Fruit fly (Drosophila melanogaster) whole organism, adult: ENCODE results near the gene Dhc62B.

Source experiments
- CG12768 ChIP-seq: fragments of 200-800 bp; sonication (Bioruptor generic); optimal IDR thresholded peaks from 2 replicates; lab custom pipeline; 2017; ENCODE audit warnings: missing biosample characterization, missing genetic modification characterization, mild to moderate bottlenecking, moderate library complexity, missing genetic modification reagents
- CG1620 ChIP-seq: fragments of 200-800 bp; sonication (Bioruptor generic); optimal IDR thresholded peaks from 2 replicates; lab custom pipeline; 2016; ENCODE audit warnings: missing biosample characterization, missing genetic modification characterization
- CG33017 ChIP-seq: fragments of 200-800 bp; sonication (Bioruptor generic); optimal IDR thresholded peaks from 2 replicates; lab custom pipeline; 2018; ENCODE audit warnings: missing biosample characterization, mild to moderate bottlenecking, missing genetic modification characterization, moderate library complexity
- CG5204 ChIP-seq: fragments of 200-800 bp; sonication (Bioruptor generic); optimal IDR thresholded peaks from 2 replicates; lab custom pipeline; 2016; ENCODE audit warnings: missing biosample characterization, missing genetic modification characterization
- CG7045 ChIP-seq: fragments of 200-800 bp; sonication (Bioruptor generic); optimal IDR thresholded peaks from 2 replicates; lab custom pipeline; 2017; ENCODE audit warnings: missing biosample characterization, mild to moderate bottlenecking, missing genetic modification characterization
- CG7101 ChIP-seq: fragments of 200-800 bp; sonication (Bioruptor generic); optimal IDR thresholded peaks from 2 replicates; lab custom pipeline; 2018; ENCODE audit warnings: missing biosample characterization, mild to moderate bottlenecking, missing genetic modification characterization, moderate library complexity
- Clk ChIP-seq: fragments of 200-800 bp; sonication (Bioruptor generic); optimal IDR thresholded peaks from 2 replicates; lab custom pipeline; 2017; ENCODE audit warnings: missing biosample characterization, missing genetic modification characterization
- Hr96 ChIP-seq: fragments of 200-800 bp; sonication (Bioruptor generic); optimal IDR thresholded peaks from 2 replicates; lab custom pipeline; 2016; ENCODE audit warnings: missing biosample characterization, missing genetic modification characterization
- Mnt ChIP-seq: fragments of 200-800 bp; sonication (Bioruptor generic); optimal IDR thresholded peaks from 2 replicates; lab custom pipeline; 2016; ENCODE audit warnings: missing biosample characterization, mild to moderate bottlenecking, missing genetic modification characterization
- cnc ChIP-seq, 2 experiments: fragments of >200 bp; optimal IDR thresholded peaks; 2 replicates each; lab custom pipeline; 2017
- kay ChIP-seq: fragments of 200-800 bp; sonication (Bioruptor generic); peaks from one replicate; lab custom pipeline; 2016; ENCODE audit warnings: missing biosample characterization, missing genetic modification characterization, borderline replicate concordance
- ovo ChIP-seq: fragments of 200-800 bp; sonication (Bioruptor generic); optimal IDR thresholded peaks from 2 replicates; lab custom pipeline; 2016; ENCODE audit warnings: missing biosample characterization, missing genetic modification characterization
- pad ChIP-seq: fragments of 200-800 bp; sonication (Bioruptor generic); optimal IDR thresholded peaks from 3 replicates; lab custom pipeline; 2017; ENCODE audit warnings: missing biosample characterization, missing genetic modification characterization, mild to moderate bottlenecking, moderate library complexity, missing genetic modification reagents
- toe ChIP-seq: fragments of 200-800 bp; sonication (Bioruptor generic); optimal IDR thresholded peaks from 2 replicates; lab custom pipeline; 2016; ENCODE audit warnings: missing biosample characterization, missing genetic modification characterization

DNA sequence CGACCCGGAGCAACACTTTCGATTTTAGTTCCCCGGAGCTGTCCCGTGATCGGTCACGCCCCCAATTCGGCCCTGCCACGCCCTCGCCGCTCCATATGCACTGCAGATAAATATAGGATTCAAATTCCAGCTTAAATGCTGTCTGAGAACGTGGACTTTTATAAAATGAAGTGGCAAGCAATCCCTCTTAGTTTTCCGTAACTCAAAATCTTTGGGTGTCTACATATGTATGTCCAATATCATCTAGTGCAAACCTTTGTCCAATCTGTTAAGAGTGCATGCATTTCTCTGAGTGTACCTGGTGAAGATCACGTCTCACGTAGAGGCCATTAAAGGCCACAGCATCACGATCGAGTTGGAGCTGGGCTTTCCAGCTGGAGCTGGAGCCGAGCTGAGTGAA, 61.0 kb downstream of the Dhc62B start:
- TF ChIP-seq pad (GFP tag; lab: Kevin White, UChicago): no peak
- TF ChIP-seq toe (GFP tag; lab: Kevin White, UChicago): no peak
- no peak for TF ChIP-seq CG7045 (GFP tag; lab: Kevin White, UChicago)
- no peak for TF ChIP-seq ovo (GFP tag; lab: Kevin White, UChicago)
- TF ChIP-seq kay (GFP tag; lab: Kevin White, UChicago): no peak
- no peak for TF ChIP-seq CG5204
- TF ChIP-seq Hr96: no peak
- TF ChIP-seq cnc (optimal IDR thresholded peaks at IDR 0.05; lab: Kevin White, UChicago): no peak
- no peak for TF ChIP-seq CG1620 (GFP tag; lab: Kevin White, UChicago)
- no peak for TF ChIP-seq Mnt (GFP tag; lab: Kevin White, UChicago)
- no peak for TF ChIP-seq CG33017 (tag; lab: Kevin White, UChicago)
- no peak for TF ChIP-seq CG7101
- TF ChIP-seq Clk (GFP tag; lab: Kevin White, UChicago): no peak
- TF ChIP-seq CG12768 (GFP tag; lab: Kevin White, UChicago): no peak
